Worm (Caenorhabditis elegans) whole organism, young adult: ENCODE results near the gene Y45F10C.4.

Experiments used
- B0261.1 ChIP-seq: sonication (generic microtip); optimal IDR thresholded peaks from 2 replicates; lab custom pipeline; 2016; ENCODE audit warnings: mild to moderate bottlenecking, missing genetic modification characterization, moderate library complexity, missing compliant biosample characterization
- C17E4.6 ChIP-seq: fragments of 200-800 bp; sonication (Bioruptor generic); IDR thresholded peaks from 2 replicates; pipeline ENCODE4 v1.3.6; 2022; ENCODE audit warnings: missing genetic modification reagents, missing genetic modification characterization, missing compliant biosample characterization
- D2030.7 ChIP-seq: fragments of 200-800 bp; sonication (Bioruptor generic); IDR thresholded peaks from 2 replicates; pipeline ENCODE4 v1.3.6; 2022; ENCODE audit warnings: missing genetic modification reagents, missing genetic modification characterization, missing compliant biosample characterization
- F39B2.1 ChIP-seq: fragments of 200-800 bp; sonication (Bioruptor generic); IDR thresholded peaks from 2 replicates; pipeline ENCODE4 v1.3.6; 2022; ENCODE audit warnings: missing genetic modification reagents, missing genetic modification characterization, missing compliant biosample characterization
- F49E8.2 ChIP-seq: sonication (generic microtip); optimal IDR thresholded peaks from 3 replicates; lab custom pipeline; 2017; ENCODE audit warnings: missing genetic modification characterization, mild to moderate bottlenecking, missing compliant biosample characterization, antibody characterized with exemption, moderate library complexity; ENCODE audit not compliant: insufficient read depth
- F57C9.4 ChIP-seq: sonication (generic microtip); optimal IDR thresholded peaks from 2 replicates; lab custom pipeline; 2017; ENCODE audit warnings: mild to moderate bottlenecking, missing genetic modification characterization, missing compliant biosample characterization
- K12H6.12 ChIP-seq: fragments of 200-800 bp; sonication (Bioruptor generic); optimal IDR thresholded peaks from 2 replicates; lab custom pipeline; 2018; ENCODE audit warnings: mild to moderate bottlenecking, missing genetic modification characterization, missing compliant biosample characterization
- Y53F4B.3 ChIP-seq: fragments of 200-800 bp; sonication (Bioruptor generic); IDR thresholded peaks from 2 replicates; pipeline ENCODE4 v1.3.6; 2022; ENCODE audit warnings: missing genetic modification reagents, missing genetic modification characterization, missing compliant biosample characterization
- Y56A3A.18 ChIP-seq: fragments of 200-800 bp; sonication (Bioruptor generic); IDR thresholded peaks from 2 replicates; pipeline ENCODE4 v1.3.6; 2022; ENCODE audit warnings: missing genetic modification reagents, missing genetic modification characterization, missing compliant biosample characterization
- atf-7 ChIP-seq: sonication (generic microtip); optimal IDR thresholded peaks from 2 replicates; lab custom pipeline; 2017; ENCODE audit warnings: mild to moderate bottlenecking, missing genetic modification characterization, missing compliant biosample characterization
- attf-3 ChIP-seq: fragments of 200-800 bp; sonication (Bioruptor generic); conservative IDR thresholded peaks from 2 replicates; pipeline ENCODE4 v1.3.6; 2022; ENCODE audit warnings: missing genetic modification reagents, missing genetic modification characterization, missing compliant biosample characterization
- attf-5 ChIP-seq: fragments of 200-800 bp; sonication (Bioruptor generic); optimal IDR thresholded peaks from 2 replicates; lab custom pipeline; 2018; ENCODE audit warnings: mild to moderate bottlenecking, missing genetic modification characterization, missing compliant biosample characterization
- ceh-27 ChIP-seq: fragments of 200-800 bp; sonication (Bioruptor generic); optimal IDR thresholded peaks from 2 replicates; lab custom pipeline; 2018; ENCODE audit warnings: mild to moderate bottlenecking, missing genetic modification characterization, moderate library complexity, missing compliant biosample characterization
- ceh-40 ChIP-seq: fragments of 200-800 bp; sonication (Bioruptor generic); IDR thresholded peaks from 2 replicates; pipeline ENCODE4 v1.3.6; 2022; ENCODE audit warnings: missing genetic modification characterization, missing compliant biosample characterization
- ceh-58 ChIP-seq: fragments of 200-800 bp; sonication (Bioruptor generic); IDR thresholded peaks from 2 replicates; pipeline ENCODE4 v1.3.6; 2022; ENCODE audit warnings: missing genetic modification characterization, missing compliant biosample characterization
- dox-1 ChIP-seq: fragments of 200-800 bp; sonication (Bioruptor generic); IDR thresholded peaks from 2 replicates; pipeline ENCODE4 v1.3.6; 2022; ENCODE audit warnings: missing genetic modification reagents, missing genetic modification characterization, missing compliant biosample characterization
- efl-1 ChIP-seq: fragments of 150-350 bp; optimal IDR thresholded peaks from 2 replicates; lab custom pipeline; 2014; ENCODE audit warnings: missing biosample characterization, missing genetic modification reagents, missing genetic modification characterization
- egl-18 ChIP-seq: fragments of 200-800 bp; sonication (Bioruptor generic); IDR thresholded peaks from 2 replicates; pipeline ENCODE4 v1.3.6; 2022; ENCODE audit warnings: missing genetic modification reagents, missing genetic modification characterization, missing compliant biosample characterization
- egl-44 ChIP-seq: fragments of 200-800 bp; sonication (Bioruptor generic); IDR thresholded peaks from 2 replicates; pipeline ENCODE4 v1.3.6; 2022; ENCODE audit warnings: missing genetic modification reagents, missing genetic modification characterization, missing compliant biosample characterization
- gei-17 ChIP-seq: fragments of 200-800 bp; sonication (Bioruptor generic); optimal IDR thresholded peaks from 2 replicates; lab custom pipeline; 2018; ENCODE audit warnings: mild to moderate bottlenecking, missing genetic modification characterization, missing compliant biosample characterization
- him-1 ChIP-seq: sonication (generic microtip); optimal IDR thresholded peaks from 2 replicates; lab custom pipeline; 2016; ENCODE audit warnings: missing genotype, missing genetic modification reagents, missing genetic modification characterization, missing compliant biosample characterization
- lag-1 ChIP-seq: fragments of 200-800 bp; sonication (Bioruptor generic); IDR thresholded peaks from 2 replicates; pipeline ENCODE4 v1.3.6; 2022; ENCODE audit warnings: missing genetic modification reagents, missing genetic modification characterization, missing compliant biosample characterization
- let-526 ChIP-seq: fragments of 200-800 bp; sonication (Bioruptor generic); IDR thresholded peaks from 2 replicates; pipeline ENCODE4 v1.3.6; 2022; ENCODE audit warnings: missing genetic modification reagents, missing genetic modification characterization, missing compliant biosample characterization
- lsl-1 ChIP-seq: fragments of 200-800 bp; sonication (Bioruptor generic); optimal IDR thresholded peaks from 2 replicates; lab custom pipeline; 2018; ENCODE audit warnings: mild to moderate bottlenecking, missing genetic modification characterization, moderate library complexity, missing compliant biosample characterization
- lsy-27 ChIP-seq: sonication (generic microtip); optimal IDR thresholded peaks from 2 replicates; lab custom pipeline; 2017; ENCODE audit warnings: missing genetic modification characterization, mild to moderate bottlenecking, missing compliant biosample characterization, antibody characterized with exemption, missing genotype, borderline replicate concordance; ENCODE audit not compliant: insufficient read depth
- nfyb-1 ChIP-seq: fragments of 200-800 bp; sonication (Bioruptor generic); IDR thresholded peaks from 2 replicates; pipeline ENCODE4 v1.3.6; 2022; ENCODE audit warnings: missing genetic modification reagents, missing genetic modification characterization, missing compliant biosample characterization
- nhr-90 ChIP-seq: sonication (generic microtip); optimal IDR thresholded peaks from 2 replicates; lab custom pipeline; 2016; ENCODE audit warnings: missing genotype, mild to moderate bottlenecking, missing genetic modification characterization, missing compliant biosample characterization
- repo-1 ChIP-seq: sonication (generic microtip); optimal IDR thresholded peaks from 2 replicates; lab custom pipeline; 2017; ENCODE audit warnings: mild to moderate bottlenecking, missing genetic modification characterization, missing compliant biosample characterization
- snpc-3.4 ChIP-seq: sonication (generic microtip); optimal IDR thresholded peaks from 2 replicates; lab custom pipeline; 2017; ENCODE audit warnings: missing genetic modification characterization, mild to moderate bottlenecking, missing compliant biosample characterization, antibody characterized with exemption, moderate library complexity, missing genotype, missing genetic modification reagents
- snpc-4 ChIP-seq, 5 experiments: fragments of 150-350 bp in 1 of 5; sonication (generic microtip) in 4 of 5; optimal IDR thresholded peaks; 2 replicates each; lab custom pipeline; 2014 to 2018; ENCODE audit warnings: missing genetic modification characterization in 5 of 5, missing biosample characterization in 3 of 5, antibody characterized with exemption in 2 of 5, mild to moderate bottlenecking in 2 of 5, missing compliant biosample characterization in 2 of 5, missing genotype in 2 of 5, moderate library complexity in 2 of 5, missing genetic modification reagents in 1 of 5
- tbx-9 ChIP-seq: sonication (generic microtip); optimal IDR thresholded peaks from 2 replicates; lab custom pipeline; 2016; ENCODE audit warnings: borderline replicate concordance, missing genetic modification characterization, inconsistent platforms, missing compliant biosample characterization
- unc-62 ChIP-seq: fragments of 150-350 bp; optimal IDR thresholded peaks from 2 replicates; lab custom pipeline; 2014; ENCODE audit warnings: missing biosample characterization, missing genetic modification reagents, missing genetic modification characterization
- zfh-2 ChIP-seq: fragments of 200-800 bp; sonication (Bioruptor generic); conservative IDR thresholded peaks from 2 replicates; pipeline ENCODE4 v1.3.6; 2022; ENCODE audit warnings: missing genetic modification reagents, missing genetic modification characterization, missing compliant biosample characterization
- zim-3 ChIP-seq: sonication (generic microtip); optimal IDR thresholded peaks from 2 replicates; lab custom pipeline; 2017; ENCODE audit warnings: mild to moderate bottlenecking, missing genetic modification characterization, moderate library complexity, missing compliant biosample characterization
- ztf-22 ChIP-seq: fragments of 200-800 bp; sonication (Bioruptor generic); optimal IDR thresholded peaks from 2 replicates; lab custom pipeline; 2018; ENCODE audit warnings: mild to moderate bottlenecking, missing genetic modification characterization, moderate library complexity, missing compliant biosample characterization

Y45F10C.4 gene

ce11 chrIV:13701472-13701871 lies 37.5 kb upstream of the Y45F10C.4 start (continued):
- TF ChIP-seq ceh-27 (GFP tag; lab: Kevin White, UChicago) = peak; percentile 20
- TF ChIP-seq B0261.1 (tag; lab: Kevin White, UChicago) = peak; percentile 79
- TF ChIP-seq F39B2.1 (GFP tag; lab: Robert Waterston, UW) = no peak
- no peak for TF ChIP-seq lag-1 (GFP tag; lab: Robert Waterston, UW)
- 0 out of 2 replicates have a peak, but pooled peaks have one; percentile 7 for TF ChIP-seq Y53F4B.3 (GFP tag; lab: Robert Waterston, UW)
- no peak for TF ChIP-seq atf-7 (tag; lab: Kevin White, UChicago)
- TF ChIP-seq attf-3 = no peak
- TF ChIP-seq dox-1 (GFP tag; lab: Robert Waterston, UW) = 0 out of 2 replicates have a peak, but pooled peaks have one; percentile 16
- peak; percentile 60 for TF ChIP-seq F49E8.2
- no peak for TF ChIP-seq let-526
- peak; percentile 31 for TF ChIP-seq zim-3 (tag; lab: Kevin White, UChicago)
- TF ChIP-seq snpc-3.4 = peak; percentile 60
- no peak for TF ChIP-seq lsy-27 (tag; lab: Kevin White, UChicago)
- TF ChIP-seq, all 124 proteins: peak for 41

- TF ChIP-seq F57C9.4 (tag; lab: Kevin White, UChicago) (no peak), snpc-4 (GFP tag; optimal IDR thresholded peaks at IDR 0.05; lab: Kevin White, UChicago) (no peak), snpc-4 (tag; optimal IDR thresholded peaks at IDR 0.05; lab: Kevin White, UChicago) (peak in 1 of 4 experiments; percentile 56)
These were observed 36.9 kb upstream of the Y45F10C.4 start for ce11 chrIV:13700847-13701246.

- TF ChIP-seq K12H6.12 (tag; lab: Kevin White, UChicago) = peak; percentile 15
- no peak for TF ChIP-seq snpc-4 (GFP tag; optimal IDR thresholded peaks at IDR 0.05; lab: Kevin White, UChicago)
- no peak for TF ChIP-seq snpc-4 (tag; optimal IDR thresholded peaks at IDR 0.05; lab: Kevin White, UChicago)
- peak; percentile 28 for TF ChIP-seq unc-62 (GFP tag; lab: Kevin White, UChicago)
These were observed 35.4 kb upstream of the Y45F10C.4 start for ce11 chrIV:13699384-13699788.

- TF ChIP-seq ceh-58 (no peak), ztf-22 (GFP tag; lab: Kevin White, UChicago) (no peak), egl-18 (GFP tag; lab: Robert Waterston, UW) (no peak), attf-5 (GFP tag; lab: Kevin White, UChicago) (no peak), him-1 (tag; lab: Kevin White, UChicago) (no peak), repo-1 (no peak), lsl-1 (GFP tag; lab: Kevin White, UChicago) (no peak), egl-44 (no peak), zfh-2 (GFP tag; lab: Robert Waterston, UW) (no peak), nfyb-1 (GFP tag; lab: Robert Waterston, UW) (no peak), C17E4.6 (GFP tag; lab: Robert Waterston, UW) (no peak), ceh-40 (GFP tag; lab: Robert Waterston, UW) (no peak), nhr-90 (tag; lab: Kevin White, UChicago) (no peak), tbx-9 (tag; lab: Kevin White, UChicago) (no peak), efl-1 (no peak), D2030.7 (GFP tag; lab: Robert Waterston, UW) (no peak), Y56A3A.18 (GFP tag; lab: Robert Waterston, UW) (no peak), gei-17 (GFP tag; lab: Kevin White, UChicago) (no peak)
These were observed 34.6 kb upstream of the Y45F10C.4 start, which contains the start of gene T23G4.127 for ce11 chrIV:13698603-13699002. Gene T23G4.127 (minus strand): TSS chrIV:13698703.
